Fruit fly (Drosophila melanogaster) whole organism, embryonic: ENCODE measurements around the gene Lcp65Ag3.

ENCODE experiments used
- Adf1 ChIP-seq: fragments of 200-800 bp; sonication (Bioruptor generic); IDR thresholded peaks from 2 replicates; pipeline ENCODE4 v1.3.6; 2022; ENCODE audit warnings: missing biosample characterization, missing genetic modification characterization
- B-H2 ChIP-seq: fragments of 200-800 bp; sonication (Bioruptor generic); optimal IDR thresholded peaks from 2 replicates; lab custom pipeline; 2018; ENCODE audit warnings: missing biosample characterization, mild to moderate bottlenecking, missing genetic modification characterization
- CG10267 ChIP-seq: fragments of 200-800 bp; sonication (Bioruptor generic); optimal IDR thresholded peaks from 2 replicates; lab custom pipeline; 2018; ENCODE audit warnings: missing biosample characterization, mild to moderate bottlenecking, missing genetic modification characterization, moderate library complexity
- CG10321 ChIP-seq: fragments of 200-800 bp; sonication (Bioruptor generic); IDR thresholded peaks from 2 replicates; pipeline ENCODE4 v1.3.6; 2022; ENCODE audit warnings: missing biosample characterization, missing genetic modification characterization
- CG10543 ChIP-seq: fragments of 200-800 bp; sonication (Bioruptor generic); optimal IDR thresholded peaks from 3 replicates; lab custom pipeline; 2017; ENCODE audit warnings: missing biosample characterization, mild to moderate bottlenecking, missing genetic modification characterization, moderate library complexity
- CG10654 ChIP-seq: fragments of 200-800 bp; sonication (Bioruptor generic); optimal IDR thresholded peaks from 2 replicates; lab custom pipeline; 2016; ENCODE audit warnings: missing biosample characterization, missing genetic modification characterization
- CG12155 ChIP-seq: fragments of 200-800 bp; sonication (Bioruptor generic); optimal IDR thresholded peaks from 3 replicates; lab custom pipeline; 2016; ENCODE audit warnings: missing biosample characterization, missing genetic modification characterization
- CG12236 ChIP-seq: fragments of 200-800 bp; sonication (Bioruptor generic); optimal IDR thresholded peaks from 2 replicates; lab custom pipeline; 2016; ENCODE audit warnings: missing biosample characterization, missing genetic modification characterization
- CG12391 ChIP-seq: fragments of 200-800 bp; sonication (Bioruptor generic); optimal IDR thresholded peaks from 3 replicates; lab custom pipeline; 2018; ENCODE audit warnings: missing biosample characterization, mild to moderate bottlenecking, missing genetic modification characterization, moderate library complexity
- CG12769 ChIP-seq: fragments of 200-800 bp; sonication (Bioruptor generic); optimal IDR thresholded peaks from 2 replicates; lab custom pipeline; 2019; ENCODE audit warnings: missing biosample characterization, mild to moderate bottlenecking, missing genetic modification characterization, moderate library complexity
- CG12942 ChIP-seq: fragments of 200-800 bp; sonication (Bioruptor generic); optimal IDR thresholded peaks from 3 replicates; lab custom pipeline; 2016; ENCODE audit warnings: missing biosample characterization, missing genetic modification characterization
- CG15696 ChIP-seq: fragments of 200-800 bp; sonication (Bioruptor generic); optimal IDR thresholded peaks from 2 replicates; lab custom pipeline; 2019; ENCODE audit warnings: missing biosample characterization, mild to moderate bottlenecking, missing genetic modification characterization, moderate library complexity
- CG16813 ChIP-seq: fragments of 200-800 bp; sonication (Bioruptor generic); IDR thresholded peaks from 3 replicates; pipeline ENCODE4 v1.3.6; 2022; ENCODE audit warnings: missing biosample characterization, missing genetic modification characterization; ENCODE audit not compliant: partially characterized antibody
- CG18262 ChIP-seq: fragments of 200-800 bp; optimal IDR thresholded peaks from 3 replicates; lab custom pipeline; 2019; ENCODE audit warnings: missing biosample characterization, mild to moderate bottlenecking, missing genetic modification characterization, moderate library complexity
- CG2889 ChIP-seq: fragments of 200-800 bp; sonication (Bioruptor generic); IDR thresholded peaks from 3 replicates; pipeline ENCODE4 v1.3.6; 2022; ENCODE audit warnings: missing biosample characterization, missing genetic modification characterization
- CG31388 ChIP-seq: fragments of 200-800 bp; sonication (Bioruptor generic); optimal IDR thresholded peaks from 2 replicates; lab custom pipeline; 2016; ENCODE audit warnings: missing biosample characterization, missing genetic modification characterization
- CG34224 ChIP-seq: fragments of 200-800 bp; sonication (Bioruptor generic); IDR thresholded peaks from 3 replicates; pipeline ENCODE4 v1.3.6; 2022; ENCODE audit warnings: missing biosample characterization, missing genetic modification characterization; ENCODE audit not compliant: partially characterized antibody
- CG6765 ChIP-seq: fragments of 200-800 bp; sonication (Bioruptor generic); optimal IDR thresholded peaks from 3 replicates; lab custom pipeline; 2017; ENCODE audit warnings: missing biosample characterization, mild to moderate bottlenecking, missing genetic modification characterization
- CG7372 ChIP-seq: fragments of 200-800 bp; sonication (Bioruptor generic); IDR thresholded peaks from 2 replicates; pipeline ENCODE4 v1.3.6; 2022; ENCODE audit warnings: missing biosample characterization, missing genetic modification characterization
- CTCF ChIP-seq: fragments of 200-800 bp; sonication (Bioruptor generic); optimal IDR thresholded peaks from 2 replicates; lab custom pipeline; 2017; ENCODE audit warnings: missing biosample characterization, mild to moderate bottlenecking, missing genetic modification characterization, moderate library complexity
- Camta ChIP-seq: fragments of 200-800 bp; sonication (Bioruptor generic); optimal IDR thresholded peaks from 2 replicates; lab custom pipeline; 2016; ENCODE audit warnings: missing biosample characterization, missing genetic modification characterization
- CkIIα-i1 ChIP-seq: fragments of 200-800 bp; sonication (Bioruptor generic); IDR thresholded peaks from 2 replicates; pipeline ENCODE4 v1.3.6; 2022; ENCODE audit warnings: missing biosample characterization, missing genetic modification characterization
- Drgx ChIP-seq: fragments of 200-800 bp; sonication (Bioruptor generic); IDR thresholded peaks from 2 replicates; pipeline ENCODE4 v1.3.6; 2022; ENCODE audit warnings: missing biosample characterization, missing genetic modification characterization
- Ets65A ChIP-seq: fragments of 200-800 bp; sonication (Bioruptor generic); peaks from one replicate; lab custom pipeline; 2016; ENCODE audit warnings: missing biosample characterization, missing genetic modification characterization
- H2.0 ChIP-seq: fragments of 200-800 bp; sonication (Bioruptor generic); IDR thresholded peaks from 2 replicates; pipeline ENCODE4 v1.3.6; 2022; ENCODE audit warnings: missing biosample characterization, missing genetic modification characterization
- HLHmδ ChIP-seq: fragments of 200-800 bp; sonication (Bioruptor generic); optimal IDR thresholded peaks from 2 replicates; lab custom pipeline; 2018; ENCODE audit warnings: missing biosample characterization, mild to moderate bottlenecking, missing genetic modification characterization, moderate library complexity
- Hmr ChIP-seq: fragments of 200-800 bp; sonication (Bioruptor generic); optimal IDR thresholded peaks from 3 replicates; lab custom pipeline; 2017; ENCODE audit warnings: mild to moderate bottlenecking, missing biosample characterization, missing genetic modification reagents, missing genetic modification characterization
- Med ChIP-seq: fragments of 200-800 bp; sonication (Bioruptor generic); peaks from one replicate; lab custom pipeline; 2016; ENCODE audit warnings: missing biosample characterization, missing genetic modification characterization, mild to moderate bottlenecking, inconsistent platforms, moderate library complexity
- Nf-YB ChIP-seq: fragments of 200-800 bp; sonication (Bioruptor generic); optimal IDR thresholded peaks from 3 replicates; lab custom pipeline; 2019; ENCODE audit warnings: missing biosample characterization, mild to moderate bottlenecking, missing genetic modification characterization, moderate library complexity
- Poxn ChIP-seq: fragments of 200-800 bp; sonication (Bioruptor generic); IDR thresholded peaks from 2 replicates; pipeline ENCODE4 v1.3.6; 2022; ENCODE audit warnings: missing biosample characterization, missing genetic modification characterization
- Scr ChIP-seq: fragments of 200-800 bp; sonication (Bioruptor generic); IDR thresholded peaks from 2 replicates; pipeline ENCODE4 v1.3.6; 2022; ENCODE audit warnings: missing biosample characterization, missing genetic modification characterization; ENCODE audit not compliant: partially characterized antibody
- Side ChIP-seq: fragments of 200-800 bp; sonication (Bioruptor generic); optimal IDR thresholded peaks from 2 replicates; lab custom pipeline; 2016; ENCODE audit warnings: missing biosample characterization, missing genetic modification characterization
- TFAM ChIP-seq: fragments of 200-800 bp; sonication (Bioruptor generic); optimal IDR thresholded peaks from 2 replicates; lab custom pipeline; 2017; ENCODE audit warnings: missing biosample characterization, missing genetic modification characterization, inconsistent platforms
- bbx ChIP-seq: fragments of 200-800 bp; sonication (Bioruptor generic); IDR thresholded peaks from 2 replicates; pipeline ENCODE4 v1.3.6; 2022; ENCODE audit warnings: missing biosample characterization, missing genetic modification characterization; ENCODE audit not compliant: partially characterized antibody
- caup ChIP-seq: fragments of 200-800 bp; sonication (Bioruptor generic); optimal IDR thresholded peaks from 3 replicates; lab custom pipeline; 2017; ENCODE audit warnings: missing biosample characterization, mild to moderate bottlenecking, missing genetic modification characterization, moderate library complexity; ENCODE audit not compliant: severe bottlenecking
- cwo ChIP-seq: fragments of 200-800 bp; sonication (Bioruptor generic); optimal IDR thresholded peaks from 3 replicates; lab custom pipeline; 2017; ENCODE audit warnings: missing biosample characterization, missing genetic modification characterization, mild to moderate bottlenecking, moderate library complexity, missing genetic modification reagents
- da ChIP-seq: fragments of 200-800 bp; sonication (Bioruptor generic); optimal IDR thresholded peaks from 2 replicates; lab custom pipeline; 2016; ENCODE audit warnings: missing biosample characterization, missing genetic modification characterization
- dan ChIP-seq: fragments of 200-800 bp; sonication (Bioruptor generic); IDR thresholded peaks from 2 replicates; pipeline ENCODE4 v1.3.6; 2022; ENCODE audit warnings: missing biosample characterization, missing genetic modification characterization
- dati ChIP-seq: fragments of 200-800 bp; sonication (Bioruptor generic); IDR thresholded peaks from 2 replicates; pipeline ENCODE4 v1.3.6; 2022; ENCODE audit warnings: missing biosample characterization, missing genetic modification characterization
- dysf ChIP-seq: fragments of 200-800 bp; sonication (Bioruptor generic); IDR thresholded peaks from 3 replicates; pipeline ENCODE4 v1.3.6; 2022; ENCODE audit warnings: missing biosample characterization, missing genetic modification characterization
- ems ChIP-seq: fragments of 200-800 bp; sonication (Bioruptor generic); optimal IDR thresholded peaks from 3 replicates; lab custom pipeline; 2016; ENCODE audit warnings: missing biosample characterization, missing genetic modification characterization
- fu2 ChIP-seq: fragments of 200-800 bp; sonication (Bioruptor generic); optimal IDR thresholded peaks from 2 replicates; lab custom pipeline; 2016; ENCODE audit warnings: missing biosample characterization, missing genetic modification characterization
- lab ChIP-seq: fragments of 200-800 bp; sonication (Bioruptor generic); optimal IDR thresholded peaks from 3 replicates; lab custom pipeline; 2017; ENCODE audit warnings: missing biosample characterization, missing genetic modification characterization, mild to moderate bottlenecking, moderate library complexity, missing genetic modification reagents
- otp ChIP-seq: fragments of 200-800 bp; sonication (Bioruptor generic); IDR thresholded peaks from 3 replicates; pipeline ENCODE4, ENCODE4 v1.3.6; 2022; ENCODE audit warnings: missing biosample characterization, missing genetic modification characterization
- seq ChIP-seq: fragments of 200-800 bp; sonication (Bioruptor generic); IDR thresholded peaks from 2 replicates; pipeline ENCODE4 v1.3.6; 2022; ENCODE audit warnings: missing biosample characterization, missing genetic modification characterization
- slou ChIP-seq: fragments of 200-800 bp; sonication (Bioruptor generic); optimal IDR thresholded peaks from 3 replicates; lab custom pipeline; 2016; ENCODE audit warnings: missing biosample characterization, missing genetic modification characterization
- slp2 ChIP-seq: fragments of 200-800 bp; sonication (Bioruptor generic); optimal IDR thresholded peaks from 2 replicates; lab custom pipeline; 2016; ENCODE audit warnings: missing biosample characterization, missing genetic modification characterization
- tio ChIP-seq: fragments of 200-800 bp; sonication (Bioruptor generic); optimal IDR thresholded peaks from 2 replicates; lab custom pipeline; 2017; ENCODE audit warnings: missing biosample characterization, missing genetic modification characterization, inconsistent platforms
- tll ChIP-seq, 2 experiments: fragments of 200-800 bp in 1 of 2; fragments of >200 bp in 1 of 2; sonication (Bioruptor generic) in 1 of 2; optimal IDR thresholded peaks; 2 replicates each; lab custom pipeline; 2017 to 2019; ENCODE audit warnings: missing biosample characterization in 2 of 2, missing genetic modification characterization in 2 of 2, mild to moderate bottlenecking in 1 of 2, moderate library complexity in 1 of 2
- vfl ChIP-seq: fragments of 200-800 bp; sonication (Bioruptor generic); optimal IDR thresholded peaks from 2 replicates; lab custom pipeline; 2016; ENCODE audit warnings: missing biosample characterization, missing genetic modification characterization

Gene Lcp65Ag3

dm6 chr3L:6111458-6111857 is 19.3 kb downstream of the Lcp65Ag3 start:
- no peak for TF ChIP-seq dati (GFP tag; lab: Robert Waterston, UW)
- TF ChIP-seq CG10543: no peak
- TF ChIP-seq Med (GFP tag; lab: Kevin White, UChicago): no peak
- TF ChIP-seq lab (GFP tag; lab: Kevin White, UChicago): no peak
- TF ChIP-seq CG10654 (GFP tag; lab: Kevin White, UChicago): no peak
- TF ChIP-seq HLHmδ: no peak
- TF ChIP-seq CG2889: no peak
- TF ChIP-seq CG7372 (GFP tag; lab: Robert Waterston, UW): 0 out of 2 replicates have a peak, but pooled peaks have one; percentile 30
- TF ChIP-seq Side: no peak
- no peak for TF ChIP-seq cwo (GFP tag; lab: Kevin White, UChicago)
- TF ChIP-seq ems (GFP tag; lab: Kevin White, UChicago): no peak
- no peak for TF ChIP-seq Camta
- no peak for TF ChIP-seq CG31388
- peak; percentile 92 for TF ChIP-seq Ets65A (GFP tag; lab: Kevin White, UChicago)
- no peak for TF ChIP-seq CG12391 (tag; lab: Kevin White, UChicago)
- TF ChIP-seq Hmr (GFP tag; lab: Kevin White, UChicago): no peak

DNA sequence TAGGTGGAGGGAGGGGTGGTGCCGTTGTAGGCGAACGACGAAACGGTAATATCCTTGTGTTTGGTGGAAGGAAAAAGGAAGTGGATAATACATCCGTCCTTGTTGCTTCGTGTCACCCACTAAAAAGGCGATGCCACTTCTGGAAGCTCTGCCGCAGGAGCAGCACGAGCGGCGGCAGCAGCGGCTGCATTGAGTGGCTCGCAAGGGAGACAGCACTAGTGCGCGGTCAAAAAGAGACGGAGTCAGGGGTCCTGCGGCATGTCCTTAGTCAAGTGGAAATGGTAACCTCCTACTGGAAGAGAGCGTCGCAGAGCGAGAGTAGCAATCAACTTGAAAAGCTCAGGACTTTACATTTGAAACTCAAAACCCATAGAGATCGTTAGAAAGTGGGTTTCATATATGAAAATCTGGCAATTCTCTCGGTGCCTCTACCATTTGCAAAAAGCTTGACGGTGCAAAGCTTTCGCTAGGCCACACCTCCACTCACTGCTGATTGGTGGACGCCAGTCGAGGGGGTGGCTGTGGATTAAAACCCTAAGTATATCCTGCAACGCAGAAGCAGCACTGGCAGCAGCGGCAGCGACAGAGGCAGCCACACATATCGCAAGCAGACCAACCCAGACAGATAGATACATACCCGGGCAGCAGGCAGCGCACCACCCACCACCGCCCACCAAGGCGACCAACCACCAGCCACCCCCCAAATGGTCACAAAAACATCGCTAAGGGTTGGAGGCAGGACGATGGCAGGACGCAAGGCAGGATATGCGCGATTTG is 19.9 kb downstream of the Lcp65Ag3 start:
- TF ChIP-seq caup (GFP tag; lab: Kevin White, UChicago) (no peak), CG12942 (GFP tag; lab: Kevin White, UChicago) (no peak), Poxn (GFP tag; lab: Robert Waterston, UW) (no peak), otp (GFP tag; lab: Robert Waterston, UW) (no peak), slou (GFP tag; lab: Kevin White, UChicago) (no peak), Nf-YB (GFP tag; lab: Kevin White, UChicago) (peak; percentile 95), CG12769 (tag; lab: Kevin White, UChicago) (no peak), Ets65A (GFP tag; lab: Kevin White, UChicago) (peak; percentile 87), CkIIα-i1 (no peak), Scr (GFP tag; lab: Robert Waterston, UW) (no peak), CG16813 (GFP tag; lab: Robert Waterston, UW) (no peak), fu2 (no peak), tll (GFP tag; optimal IDR thresholded peaks at IDR 0.05; lab: Kevin White, UChicago) (no peak), CG10321 (peak; percentile 43; the same call in 1 of the 2 replicates), seq (GFP tag; lab: Robert Waterston, UW) (peak; percentile 65; the same call in 1 of the 2 replicates), Drgx (GFP tag; lab: Robert Waterston, UW) (no peak), vfl (GFP tag; lab: Kevin White, UChicago) (no peak), CG15696 (tag; lab: Kevin White, UChicago) (no peak), dan (GFP tag; lab: Robert Waterston, UW) (no peak), CTCF (no peak), bbx (GFP tag; lab: Robert Waterston, UW) (no peak), CG6765 (GFP tag; lab: Kevin White, UChicago) (no peak), CG12236 (GFP tag; lab: Kevin White, UChicago) (no peak), CG34224 (GFP tag; lab: Robert Waterston, UW) (no peak), H2.0 (GFP tag; lab: Robert Waterston, UW) (no peak), CG18262 (no peak), slp2 (GFP tag; lab: Kevin White, UChicago) (no peak), TFAM (GFP tag; lab: Kevin White, UChicago) (no peak), CG7372 (GFP tag; lab: Robert Waterston, UW) (no peak), tio (GFP tag; lab: Kevin White, UChicago) (no peak), dysf (GFP tag; lab: Robert Waterston, UW) (no peak), CG10267 (tag; lab: Kevin White, UChicago) (no peak), B-H2 (GFP tag; lab: Kevin White, UChicago) (no peak), CG12155 (GFP tag; lab: Kevin White, UChicago) (no peak), Adf1 (GFP tag; lab: Robert Waterston, UW) (peak; percentile 64), da (GFP tag; lab: Kevin White, UChicago) (no peak)
